Fruit fly (Drosophila melanogaster) whole organism, pupa: ENCODE results near the gene CG13962.

ENCODE experiments used
- CG12605 ChIP-seq: fragments of 200-800 bp; sonication (Bioruptor generic); IDR thresholded peaks from 2 replicates; pipeline ENCODE4 v1.3.6; 2022; ENCODE audit warnings: missing biosample characterization, missing genetic modification characterization
- CG8159 ChIP-seq: fragments of 200-800 bp; sonication (Bioruptor generic); optimal IDR thresholded peaks from 3 replicates; lab custom pipeline; 2018; ENCODE audit warnings: missing biosample characterization, mild to moderate bottlenecking, missing genetic modification characterization, moderate library complexity
- D1 ChIP-seq: fragments of 200-800 bp; sonication (Bioruptor generic); optimal IDR thresholded peaks from 2 replicates; lab custom pipeline; 2018; ENCODE audit warnings: missing biosample characterization, mild to moderate bottlenecking, missing genetic modification characterization, moderate library complexity
- Pif1A ChIP-seq: fragments of 200-800 bp; sonication (Bioruptor generic); optimal IDR thresholded peaks from 3 replicates; lab custom pipeline; 2016; ENCODE audit warnings: missing biosample characterization, missing genetic modification characterization

dm6 chr2L:19796111-19796451, 18.3 kb downstream of the CG13962 start, which contains the start of gene sick:
- TF ChIP-seq Pif1A (GFP tag; lab: Kevin White, UChicago) (no peak), CG12605 (GFP tag; lab: Robert Waterston, UW) (no peak), CG8159 (tag; lab: Kevin White, UChicago) (no peak), D1 (tag; lab: Kevin White, UChicago) (no peak)
